Fruit fly (Drosophila melanogaster) whole organism, embryonic: ENCODE data around the gene Mst85C.

Experiments
- Abd-B ChIP-seq: fragments of 200-800 bp; sonication (Bioruptor generic); optimal IDR thresholded peaks from 2 replicates; lab custom pipeline; 2018; ENCODE audit warnings: missing biosample characterization, mild to moderate bottlenecking, missing genetic modification characterization, moderate library complexity
- Asciz ChIP-seq: fragments of 200-800 bp; sonication (Bioruptor generic); optimal IDR thresholded peaks from 2 replicates; lab custom pipeline; 2017; ENCODE audit warnings: missing biosample characterization, mild to moderate bottlenecking, missing genetic modification characterization, missing genetic modification reagents
- Awh ChIP-seq: fragments of 200-800 bp; sonication (Bioruptor generic); IDR thresholded peaks from 2 replicates; pipeline ENCODE4, ENCODE4 v1.3.6; 2022; ENCODE audit warnings: missing biosample characterization, missing genetic modification characterization
- Bteb2 ChIP-seq: fragments of 200-800 bp; sonication (Bioruptor generic); optimal IDR thresholded peaks from 2 replicates; lab custom pipeline; 2016; ENCODE audit warnings: missing biosample characterization, missing genetic modification characterization
- CG10274 ChIP-seq: fragments of 200-800 bp; sonication (Bioruptor generic); optimal IDR thresholded peaks from 3 replicates; lab custom pipeline; 2017; ENCODE audit warnings: missing biosample characterization, mild to moderate bottlenecking, missing genetic modification characterization
- CG10565 ChIP-seq: fragments of 200-800 bp; sonication (Bioruptor generic); optimal IDR thresholded peaks from 3 replicates; lab custom pipeline; 2016; ENCODE audit warnings: missing biosample characterization, mild to moderate bottlenecking, missing genetic modification characterization
- CG10654 ChIP-seq: fragments of 200-800 bp; sonication (Bioruptor generic); optimal IDR thresholded peaks from 2 replicates; lab custom pipeline; 2016; ENCODE audit warnings: missing biosample characterization, missing genetic modification characterization
- CG14014 ChIP-seq: fragments of 200-800 bp; sonication (Bioruptor generic); IDR thresholded peaks from 2 replicates; pipeline ENCODE4 v1.3.6; 2022; ENCODE audit warnings: missing biosample characterization, missing genetic modification characterization
- CG15479 ChIP-seq: fragments of 200-800 bp; sonication (Bioruptor generic); optimal IDR thresholded peaks from 3 replicates; lab custom pipeline; 2019; ENCODE audit warnings: missing biosample characterization, mild to moderate bottlenecking, missing genetic modification characterization, moderate library complexity
- CG17568 ChIP-seq: fragments of 200-800 bp; sonication (Bioruptor generic); optimal IDR thresholded peaks from 2 replicates; lab custom pipeline; 2018; ENCODE audit warnings: missing biosample characterization, mild to moderate bottlenecking, missing genetic modification characterization, moderate library complexity
- CG17912 ChIP-seq: fragments of 200-800 bp; sonication (Bioruptor generic); optimal IDR thresholded peaks from 2 replicates; lab custom pipeline; 2018; ENCODE audit warnings: missing biosample characterization, mild to moderate bottlenecking, missing genetic modification characterization
- CG30020 ChIP-seq: fragments of 200-800 bp; optimal IDR thresholded peaks from 2 replicates; lab custom pipeline; 2019; ENCODE audit warnings: missing biosample characterization, mild to moderate bottlenecking, missing genetic modification characterization, moderate library complexity
- CG4404 ChIP-seq: fragments of 200-800 bp; sonication (Bioruptor generic); IDR thresholded peaks from 2 replicates; pipeline ENCODE4 v1.3.6; 2022; ENCODE audit warnings: missing biosample characterization, missing genetic modification characterization
- CG4424 ChIP-seq: fragments of 200-800 bp; sonication (Bioruptor generic); optimal IDR thresholded peaks from 3 replicates; lab custom pipeline; 2016; ENCODE audit warnings: missing biosample characterization, missing genetic modification characterization
- CG4730 ChIP-seq: fragments of 200-800 bp; sonication (Bioruptor generic); IDR thresholded peaks from 2 replicates; pipeline ENCODE4 v1.3.6; 2022; ENCODE audit warnings: missing biosample characterization, missing genetic modification characterization
- CG6791 ChIP-seq: fragments of 200-800 bp; sonication (Bioruptor generic); IDR thresholded peaks from 3 replicates; pipeline ENCODE4 v1.3.6; 2022; ENCODE audit warnings: missing biosample characterization, missing genetic modification characterization; ENCODE audit not compliant: partially characterized antibody
- CG6813 ChIP-seq: fragments of 200-800 bp; sonication (Bioruptor generic); optimal IDR thresholded peaks from 2 replicates; lab custom pipeline; 2017; ENCODE audit warnings: missing biosample characterization, missing genetic modification characterization, mild to moderate bottlenecking, moderate library complexity, missing genetic modification reagents
- CG7839 ChIP-seq: fragments of 200-800 bp; sonication (Bioruptor generic); optimal IDR thresholded peaks from 3 replicates; lab custom pipeline; 2018; ENCODE audit warnings: missing biosample characterization, mild to moderate bottlenecking, missing genetic modification characterization, moderate library complexity
- CG7928 ChIP-seq: fragments of 200-800 bp; sonication (Bioruptor generic); optimal IDR thresholded peaks from 2 replicates; lab custom pipeline; 2017; ENCODE audit warnings: missing biosample characterization, mild to moderate bottlenecking, missing genetic modification characterization
- CG8281 ChIP-seq: fragments of 200-800 bp; sonication (Bioruptor generic); optimal IDR thresholded peaks from 2 replicates; lab custom pipeline; 2018; ENCODE audit warnings: missing biosample characterization, mild to moderate bottlenecking, missing genetic modification characterization, moderate library complexity
- CG9932 ChIP-seq: fragments of 200-800 bp; sonication (Bioruptor generic); IDR thresholded peaks from 2 replicates; pipeline ENCODE4 v1.3.6; 2022; ENCODE audit warnings: missing biosample characterization, missing genetic modification characterization
- CHES-1-like ChIP-seq: fragments of 200-800 bp; sonication (Bioruptor generic); optimal IDR thresholded peaks from 2 replicates; lab custom pipeline; 2016; ENCODE audit warnings: missing biosample characterization, missing genetic modification characterization
- Camta ChIP-seq: fragments of 200-800 bp; sonication (Bioruptor generic); optimal IDR thresholded peaks from 2 replicates; lab custom pipeline; 2016; ENCODE audit warnings: missing biosample characterization, missing genetic modification characterization
- Dad ChIP-seq: fragments of 200-800 bp; sonication (Bioruptor generic); optimal IDR thresholded peaks from 3 replicates; lab custom pipeline; 2016; ENCODE audit warnings: missing biosample characterization, missing genetic modification characterization
- E2f2 ChIP-seq: fragments of 200-800 bp; sonication (Bioruptor generic); IDR thresholded peaks from 2 replicates; pipeline ENCODE4 v1.3.6; 2022; ENCODE audit warnings: missing biosample characterization, missing genetic modification characterization
- Fer1 ChIP-seq: fragments of 200-800 bp; sonication (Bioruptor generic); optimal IDR thresholded peaks from 2 replicates; lab custom pipeline; 2017; ENCODE audit warnings: missing biosample characterization, mild to moderate bottlenecking, missing genetic modification characterization
- GATAe ChIP-seq: fragments of 200-800 bp; sonication (Bioruptor generic); conservative IDR thresholded peaks from 2 replicates; pipeline ENCODE4 v1.3.6; 2022; ENCODE audit warnings: missing biosample characterization, missing genetic modification characterization
- H2.0 ChIP-seq: fragments of 200-800 bp; sonication (Bioruptor generic); IDR thresholded peaks from 2 replicates; pipeline ENCODE4 v1.3.6; 2022; ENCODE audit warnings: missing biosample characterization, missing genetic modification characterization
- HLH54F ChIP-seq: fragments of 200-800 bp; sonication (Bioruptor generic); optimal IDR thresholded peaks from 3 replicates; lab custom pipeline; 2016; ENCODE audit warnings: missing biosample characterization, missing genetic modification characterization
- Lpt ChIP-seq: fragments of >200 bp; optimal IDR thresholded peaks from 2 replicates; lab custom pipeline; 2018; ENCODE audit warnings: missing biosample characterization, missing genetic modification characterization
- MBD-R2 ChIP-seq: fragments of 200-800 bp; sonication (Bioruptor generic); IDR thresholded peaks from 2 replicates; pipeline ENCODE4 v1.3.6; 2022; ENCODE audit warnings: missing biosample characterization, missing genetic modification characterization
- Mad ChIP-seq: fragments of 200-800 bp; sonication (Bioruptor generic); optimal IDR thresholded peaks from 2 replicates; lab custom pipeline; 2016; ENCODE audit warnings: missing biosample characterization, missing genetic modification characterization
- Sry-β ChIP-seq: fragments of 200-800 bp; sonication (Bioruptor generic); optimal IDR thresholded peaks from 2 replicates; lab custom pipeline; 2018; ENCODE audit warnings: missing biosample characterization, mild to moderate bottlenecking, missing genetic modification characterization, moderate library complexity
- YL-1 ChIP-seq: fragments of 200-800 bp; sonication (Bioruptor generic); optimal IDR thresholded peaks from 3 replicates; lab custom pipeline; 2017; ENCODE audit warnings: missing biosample characterization, mild to moderate bottlenecking, missing genetic modification characterization
- caup ChIP-seq: fragments of 200-800 bp; sonication (Bioruptor generic); optimal IDR thresholded peaks from 3 replicates; lab custom pipeline; 2017; ENCODE audit warnings: missing biosample characterization, mild to moderate bottlenecking, missing genetic modification characterization, moderate library complexity; ENCODE audit not compliant: severe bottlenecking
- da ChIP-seq: fragments of 200-800 bp; sonication (Bioruptor generic); optimal IDR thresholded peaks from 2 replicates; lab custom pipeline; 2016; ENCODE audit warnings: missing biosample characterization, missing genetic modification characterization
- eve ChIP-seq, 2 experiments: fragments of >200 bp; optimal IDR thresholded peaks; 2 replicates each; lab custom pipeline; 2017; ENCODE audit warnings: missing biosample characterization in 2 of 2, missing genetic modification characterization in 2 of 2
- ewg ChIP-seq: fragments of 200-800 bp; sonication (Bioruptor generic); optimal IDR thresholded peaks from 3 replicates; lab custom pipeline; 2017; ENCODE audit warnings: mild to moderate bottlenecking, missing biosample characterization, missing genetic modification reagents, missing genetic modification characterization
- lmd ChIP-seq: fragments of 200-800 bp; sonication (Bioruptor generic); IDR thresholded peaks from 2 replicates; pipeline ENCODE4 v1.3.6; 2022; ENCODE audit warnings: missing biosample characterization, missing genetic modification characterization
- luna ChIP-seq: fragments of 200-800 bp; sonication (Bioruptor generic); optimal IDR thresholded peaks from 2 replicates; lab custom pipeline; 2016; ENCODE audit warnings: missing biosample characterization, missing genetic modification characterization
- mam ChIP-seq: fragments of 200-800 bp; sonication (Bioruptor generic); optimal IDR thresholded peaks from 3 replicates; lab custom pipeline; 2016; ENCODE audit warnings: missing biosample characterization, missing genetic modification characterization
- nau ChIP-seq: fragments of 200-800 bp; sonication (Bioruptor generic); optimal IDR thresholded peaks from 3 replicates; lab custom pipeline; 2017; ENCODE audit warnings: missing biosample characterization, mild to moderate bottlenecking, missing genetic modification characterization, missing genetic modification reagents
- nom ChIP-seq: fragments of 200-800 bp; sonication (Bioruptor generic); optimal IDR thresholded peaks from 2 replicates; lab custom pipeline; 2017; ENCODE audit warnings: missing biosample characterization, missing genetic modification characterization, mild to moderate bottlenecking, moderate library complexity, missing genetic modification reagents
- pan ChIP-seq, 4 experiments: fragments of >200 bp in 3 of 4; fragments of 200-800 bp in 1 of 4; sonication (Bioruptor generic) in 1 of 4; optimal IDR thresholded peaks in 3 of 4; IDR thresholded peaks in 1 of 4; 2 replicates each; pipeline versions ENCODE4 v1.3.6 to Lab custom; 2017 to 2022; ENCODE audit warnings: missing biosample characterization in 2 of 4, missing genetic modification characterization in 2 of 4, mixed read lengths in 1 of 4
- sens ChIP-seq: fragments of 200-800 bp; sonication (Bioruptor generic); peaks from one replicate; lab custom pipeline; 2016; ENCODE audit warnings: missing biosample characterization, missing genetic modification characterization
- sisA ChIP-seq: fragments of 200-800 bp; sonication (Bioruptor generic); IDR thresholded peaks from 2 replicates; pipeline ENCODE4 v1.3.6; 2022; ENCODE audit warnings: missing biosample characterization, missing genetic modification characterization
- slbo ChIP-seq: fragments of 200-800 bp; sonication (Bioruptor generic); IDR thresholded peaks from 2 replicates; pipeline ENCODE4 v1.3.6; 2022; ENCODE audit warnings: missing biosample characterization, missing genetic modification characterization
- slou ChIP-seq: fragments of 200-800 bp; sonication (Bioruptor generic); optimal IDR thresholded peaks from 3 replicates; lab custom pipeline; 2016; ENCODE audit warnings: missing biosample characterization, missing genetic modification characterization
- slp2 ChIP-seq: fragments of 200-800 bp; sonication (Bioruptor generic); optimal IDR thresholded peaks from 2 replicates; lab custom pipeline; 2016; ENCODE audit warnings: missing biosample characterization, missing genetic modification characterization
- so ChIP-seq: fragments of 200-800 bp; sonication (Bioruptor generic); IDR thresholded peaks from 3 replicates; pipeline ENCODE4 v1.3.6; 2022; ENCODE audit warnings: missing biosample characterization, missing genetic modification characterization
- zfh2 ChIP-seq: fragments of 200-800 bp; sonication (Bioruptor generic); optimal IDR thresholded peaks from 2 replicates; lab custom pipeline; 2016; ENCODE audit warnings: missing biosample characterization, missing genetic modification characterization

Mst85C gene

DNA sequence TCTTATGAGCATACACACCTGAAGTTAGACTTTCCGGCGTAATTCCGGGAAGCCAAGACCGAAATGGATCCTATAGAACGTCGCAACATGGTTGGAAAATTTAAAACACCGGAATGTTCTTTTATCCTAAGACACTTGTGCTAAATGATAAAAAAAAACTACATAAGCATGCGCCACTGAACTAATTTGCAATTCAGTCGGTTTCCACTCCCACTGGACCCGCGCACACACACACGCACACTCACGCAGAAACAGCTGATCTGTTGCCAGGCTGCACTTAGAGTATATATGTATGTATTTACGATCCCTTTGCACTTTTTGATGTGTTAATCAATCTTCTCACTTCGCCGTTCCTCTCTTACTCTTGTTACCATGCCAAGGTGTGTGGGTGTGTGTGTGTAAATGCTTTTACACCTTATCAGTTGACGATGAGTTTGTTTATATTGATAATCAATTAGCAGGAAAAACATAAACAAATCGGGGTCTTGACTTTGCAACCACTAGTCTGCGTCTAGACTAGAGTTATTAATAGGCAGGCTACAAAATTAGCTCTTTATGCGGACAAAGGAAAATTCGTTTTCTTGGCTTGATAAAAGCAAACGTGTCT lies at the start of gene Mst85C:
Gene Mst85C, plus strand, starts transcription at position 180 of the 607 bp plus-strand sequence.
- peak; percentile 33 for TF ChIP-seq CG17568 (GFP tag; lab: Kevin White, UChicago)
- no peak for TF ChIP-seq HLH54F
- TF ChIP-seq mam (GFP tag; lab: Kevin White, UChicago): no peak
- no peak for TF ChIP-seq Abd-B (GFP tag; lab: Kevin White, UChicago)
- TF ChIP-seq CG4424 (GFP tag; lab: Kevin White, UChicago): no peak
- no peak for TF ChIP-seq CG14014
- no peak for TF ChIP-seq lmd (GFP tag; lab: Robert Waterston, UW)
- TF ChIP-seq slp2 (GFP tag; lab: Kevin White, UChicago): no peak
- TF ChIP-seq CG15479 (GFP tag; lab: Kevin White, UChicago): peak; percentile 62
- no peak for TF ChIP-seq eve (GFP tag; optimal IDR thresholded peaks at IDR 0.05; lab: Kevin White, UChicago)
- no peak for TF ChIP-seq MBD-R2 (GFP tag; lab: Robert Waterston, UW)
- no peak for TF ChIP-seq sisA (GFP tag; lab: Robert Waterston, UW)
- no peak for TF ChIP-seq Lpt
- TF ChIP-seq CG9932 (GFP tag; lab: Robert Waterston, UW): no peak
- no peak for TF ChIP-seq CG30020 (tag; lab: Kevin White, UChicago)
- no peak for TF ChIP-seq Fer1 (GFP tag; lab: Kevin White, UChicago)
- TF ChIP-seq Mad (GFP tag; lab: Kevin White, UChicago): no peak
- no peak for TF ChIP-seq CG4730 (GFP tag; lab: Robert Waterston, UW)
- TF ChIP-seq CG17912 (GFP tag; lab: Kevin White, UChicago): no peak
- no peak for TF ChIP-seq Awh (GFP tag; lab: Robert Waterston, UW)
- no peak for TF ChIP-seq Dad
- peak; percentile 21 for TF ChIP-seq nau (GFP tag; lab: Kevin White, UChicago)
- no peak for TF ChIP-seq GATAe (GFP tag; lab: Robert Waterston, UW)
- no peak for TF ChIP-seq Bteb2 (GFP tag; lab: Kevin White, UChicago)
- TF ChIP-seq CG7928 (GFP tag; lab: Kevin White, UChicago): no peak
- no peak for TF ChIP-seq caup
- no peak for TF ChIP-seq Sry-β (GFP tag; lab: Kevin White, UChicago)
- peak; percentile 52 for TF ChIP-seq Asciz (GFP tag; lab: Kevin White, UChicago)
- TF ChIP-seq Camta (GFP tag; lab: Kevin White, UChicago): no peak
- no peak for TF ChIP-seq CG8281
- no peak for TF ChIP-seq sens (GFP tag; lab: Kevin White, UChicago)
- TF ChIP-seq ewg: peak; percentile 26
- TF ChIP-seq da (GFP tag; lab: Kevin White, UChicago): no peak
- TF ChIP-seq CG6791: no peak
- TF ChIP-seq E2f2: no peak
- no peak for TF ChIP-seq zfh2 (GFP tag; lab: Kevin White, UChicago)
- peak; percentile 15 for TF ChIP-seq YL-1 (GFP tag; lab: Kevin White, UChicago)
- TF ChIP-seq CG10565 (GFP tag; lab: Kevin White, UChicago): no peak
- TF ChIP-seq CG4404: no peak
- no peak for TF ChIP-seq CG7839 (tag; lab: Kevin White, UChicago)
- TF ChIP-seq CG10274: no peak
- TF ChIP-seq H2.0 (GFP tag; lab: Robert Waterston, UW): no peak
- TF ChIP-seq luna (GFP tag; lab: Kevin White, UChicago): no peak
- no peak for TF ChIP-seq CG6813 (GFP tag; lab: Kevin White, UChicago)
- TF ChIP-seq pan (optimal IDR thresholded peaks at IDR 0.05; lab: Kevin White, UChicago): no peak
- TF ChIP-seq pan (GFP tag; optimal IDR thresholded peaks at IDR 0.05 in 1 of 2, IDR thresholded peaks at IDR 0.05 in 1 of 2): no peak
- no peak for TF ChIP-seq CG10654 (GFP tag; lab: Kevin White, UChicago)
- TF ChIP-seq slbo: no peak
- TF ChIP-seq slou (GFP tag; lab: Kevin White, UChicago): no peak
- TF ChIP-seq nom (GFP tag; lab: Kevin White, UChicago): peak; percentile 62
- no peak for TF ChIP-seq CHES-1-like (GFP tag; lab: Kevin White, UChicago)
- no peak for TF ChIP-seq so (GFP tag; lab: Robert Waterston, UW)
